Worm (Caenorhabditis elegans) whole organism, L4 larva: ENCODE results near the gene Y97E10AR.4.
A peak's percentile ranks its signal among the peaks of the same experiment; 100 is the strongest.

Experiments used
- D1046.2 ChIP-seq: fragments of 200-800 bp; sonication (Bioruptor generic); IDR thresholded peaks from 2 replicates; pipeline ENCODE4 v1.3.6; 2022; ENCODE audit warnings: missing genetic modification characterization, missing compliant biosample characterization
- F44E2.7 ChIP-seq: fragments of 200-800 bp; sonication (Bioruptor generic); IDR thresholded peaks from 2 replicates; pipeline ENCODE4 v2.1.2; 2022; ENCODE audit warnings: missing genetic modification characterization, missing compliant biosample characterization
- F49E8.2 ChIP-seq: sonication (generic microtip); optimal IDR thresholded peaks from 2 replicates; lab custom pipeline; 2016; ENCODE audit warnings: missing compliant biosample characterization, mild to moderate bottlenecking, missing genetic modification characterization, borderline replicate concordance
- Y5F2A.4 ChIP-seq: fragments of 200-800 bp; sonication (Bioruptor generic); optimal IDR thresholded peaks from 2 replicates; lab custom pipeline; 2018; ENCODE audit warnings: mild to moderate bottlenecking, missing genetic modification characterization, missing compliant biosample characterization
- ZK337.2 ChIP-seq: fragments of 200-800 bp; sonication (Bioruptor generic); IDR thresholded peaks from 2 replicates; pipeline ENCODE4 v1.3.6; 2022; ENCODE audit warnings: missing genetic modification reagents, missing genetic modification characterization, missing compliant biosample characterization
- ZK546.5 ChIP-seq, 2 experiments: sonication (generic microtip); optimal IDR thresholded peaks; 2 replicates each; lab custom pipeline; 2017; ENCODE audit warnings: missing biosample characterization in 2 of 2, missing genetic modification characterization in 2 of 2
- aly-2 ChIP-seq: sonication (generic microtip); optimal IDR thresholded peaks from 2 replicates; lab custom pipeline; 2018; ENCODE audit warnings: missing biosample characterization, missing genetic modification characterization
- ceh-20 ChIP-seq: fragments of 200-800 bp; sonication (Bioruptor generic); IDR thresholded peaks from 2 replicates; pipeline ENCODE4 v1.3.6; 2022; ENCODE audit warnings: missing genetic modification reagents, missing genetic modification characterization, missing compliant biosample characterization
- ces-1 ChIP-seq: fragments of 150-350 bp; sonication (generic microtip); optimal IDR thresholded peaks from 4 replicates; lab custom pipeline; 2014; ENCODE audit warnings: missing biosample characterization, missing genetic modification reagents, missing genetic modification characterization
- cey-2 ChIP-seq: sonication (generic microtip); optimal IDR thresholded peaks from 3 replicates; lab custom pipeline; 2017; ENCODE audit warnings: missing genetic modification characterization, mild to moderate bottlenecking, missing compliant biosample characterization, antibody characterized with exemption, borderline replicate concordance; ENCODE audit not compliant: insufficient read depth
- daf-12 ChIP-seq: fragments of 150-350 bp; optimal IDR thresholded peaks from 2 replicates; lab custom pipeline; 2014; ENCODE audit warnings: missing biosample characterization, missing genetic modification reagents, missing genetic modification characterization
- daf-16 ChIP-seq, 3 experiments: sonication (generic microtip); optimal IDR thresholded peaks; 2 replicates each; lab custom pipeline; 2016 to 2017; ENCODE audit warnings: missing genetic modification characterization in 3 of 3, missing genetic modification reagents in 3 of 3, mild to moderate bottlenecking in 2 of 3, missing compliant biosample characterization in 2 of 3, missing biosample characterization in 1 of 3, moderate library complexity in 1 of 3
- daf-19 ChIP-seq: fragments of 200-800 bp; sonication (Bioruptor generic); conservative IDR thresholded peaks from 2 replicates; pipeline ENCODE4 v1.3.6; 2022; ENCODE audit warnings: missing genetic modification characterization, missing compliant biosample characterization
- dmd-8 ChIP-seq: fragments of 200-800 bp; sonication (Bioruptor generic); IDR thresholded peaks from 2 replicates; pipeline ENCODE4 v1.3.6; 2022; ENCODE audit warnings: missing genetic modification characterization, missing compliant biosample characterization
- dpl-1 ChIP-seq: fragments of 150-350 bp; optimal IDR thresholded peaks from 2 replicates; lab custom pipeline; 2014; ENCODE audit warnings: missing biosample characterization, missing genetic modification reagents, missing genetic modification characterization
- dve-1 ChIP-seq: sonication (generic microtip); optimal IDR thresholded peaks from 2 replicates; lab custom pipeline; 2017; ENCODE audit warnings: antibody characterized with exemption, mild to moderate bottlenecking, missing genetic modification characterization, missing compliant biosample characterization; ENCODE audit not compliant: insufficient read depth
- egl-27 ChIP-seq: sonication (generic microtip); optimal IDR thresholded peaks from 3 replicates; lab custom pipeline; 2017; ENCODE audit warnings: missing biosample characterization, missing genetic modification reagents, missing genetic modification characterization
- hif-1 ChIP-seq, 2 experiments: sonication (generic microtip); optimal IDR thresholded peaks; 2 replicates each; lab custom pipeline; 2016 to 2017; ENCODE audit warnings: missing compliant biosample characterization in 2 of 2, missing genetic modification characterization in 2 of 2, missing genetic modification reagents in 2 of 2, missing genotype in 2 of 2, mild to moderate bottlenecking in 1 of 2
- hlh-11 ChIP-seq: fragments of 200-800 bp; sonication (Bioruptor generic); optimal IDR thresholded peaks from 2 replicates; lab custom pipeline; 2018; ENCODE audit warnings: mild to moderate bottlenecking, missing genetic modification characterization, missing compliant biosample characterization
- hlh-30 ChIP-seq: sonication (generic microtip); optimal IDR thresholded peaks from 2 replicates; lab custom pipeline; 2017; ENCODE audit warnings: antibody characterized with exemption, mild to moderate bottlenecking, missing genetic modification characterization, missing compliant biosample characterization; ENCODE audit not compliant: insufficient read depth
- jun-1 ChIP-seq: fragments of 150-350 bp; optimal IDR thresholded peaks from 2 replicates; lab custom pipeline; 2014; ENCODE audit warnings: missing biosample characterization, missing genetic modification reagents, missing genetic modification characterization
- lim-7 ChIP-seq: fragments of 200-800 bp; sonication (Bioruptor generic); IDR thresholded peaks from 2 replicates; pipeline ENCODE4 v1.3.6; 2022; ENCODE audit warnings: missing genetic modification characterization, missing compliant biosample characterization
- lin-15B ChIP-seq: fragments of 150-350 bp; sonication (generic microtip); optimal IDR thresholded peaks from 3 replicates; lab custom pipeline; 2014; ENCODE audit warnings: missing biosample characterization, missing genetic modification characterization
- lin-38 ChIP-seq: fragments of 200-800 bp; sonication (Bioruptor generic); IDR thresholded peaks from 2 replicates; pipeline ENCODE4 v1.3.6; 2022; ENCODE audit warnings: missing genetic modification reagents, missing genetic modification characterization, missing compliant biosample characterization
- lsy-2 ChIP-seq, 2 experiments: fragments of 150-350 bp in 1 of 2; sonication (generic microtip) in 1 of 2; optimal IDR thresholded peaks; 2 replicates each; lab custom pipeline; 2014 to 2017; ENCODE audit warnings: missing biosample characterization in 2 of 2, missing genetic modification characterization in 2 of 2
- madf-9 ChIP-seq: fragments of 200-800 bp; sonication (Bioruptor generic); conservative IDR thresholded peaks from 2 replicates; pipeline ENCODE4 v1.3.6; 2022; ENCODE audit warnings: missing genetic modification reagents, missing genetic modification characterization, missing compliant biosample characterization
- mdt-29 ChIP-seq: fragments of 200-800 bp; sonication (Bioruptor generic); IDR thresholded peaks from 2 replicates; pipeline ENCODE4 v1.3.6; 2022; ENCODE audit warnings: missing genetic modification reagents, missing genetic modification characterization, missing compliant biosample characterization
- mep-1 ChIP-seq: fragments of 150-350 bp; sonication (generic microtip); optimal IDR thresholded peaks from 3 replicates; lab custom pipeline; 2014; ENCODE audit warnings: missing biosample characterization, missing genetic modification characterization
- mes-2 ChIP-seq: sonication (generic microtip); optimal IDR thresholded peaks from 2 replicates; lab custom pipeline; 2016; ENCODE audit warnings: missing genotype, mild to moderate bottlenecking, missing genetic modification characterization, missing compliant biosample characterization; ENCODE audit not compliant: poor library complexity, severe bottlenecking
- mxl-2 ChIP-seq: fragments of 200-800 bp; sonication (Bioruptor generic); conservative IDR thresholded peaks from 2 replicates; pipeline ENCODE4 v1.3.6; 2022; ENCODE audit warnings: missing genetic modification reagents, missing genetic modification characterization, missing compliant biosample characterization
- mxl-3 ChIP-seq: fragments of 200-800 bp; sonication (Bioruptor generic); optimal IDR thresholded peaks from 2 replicates; lab custom pipeline; 2018; ENCODE audit warnings: mild to moderate bottlenecking, missing genetic modification characterization, missing compliant biosample characterization
- nhr-10 ChIP-seq: fragments of 150-350 bp; optimal IDR thresholded peaks from 2 replicates; lab custom pipeline; 2014; ENCODE audit warnings: missing biosample characterization, missing genetic modification characterization
- nhr-11 ChIP-seq: fragments of 150-350 bp; optimal IDR thresholded peaks from 2 replicates; lab custom pipeline; 2014; ENCODE audit warnings: missing biosample characterization, missing genetic modification characterization
- nhr-237 ChIP-seq: sonication (generic microtip); optimal IDR thresholded peaks from 2 replicates; lab custom pipeline; 2017; ENCODE audit warnings: missing biosample characterization, missing genetic modification characterization
- nhr-25 ChIP-seq: sonication (generic microtip); optimal IDR thresholded peaks from 2 replicates; lab custom pipeline; 2017; ENCODE audit warnings: missing genetic modification characterization, mild to moderate bottlenecking, missing compliant biosample characterization, antibody characterized with exemption, moderate library complexity, borderline replicate concordance; ENCODE audit not compliant: insufficient read depth
- nhr-28 ChIP-seq: fragments of 150-350 bp; optimal IDR thresholded peaks from 2 replicates; lab custom pipeline; 2014; ENCODE audit warnings: missing biosample characterization, missing genetic modification characterization
- nhr-42 ChIP-seq: fragments of 200-800 bp; sonication (Bioruptor generic); IDR thresholded peaks from 2 replicates; pipeline ENCODE4 v1.3.6; 2022; ENCODE audit warnings: missing genetic modification characterization, missing compliant biosample characterization
- nhr-6 ChIP-seq: fragments of 150-350 bp; optimal IDR thresholded peaks from 2 replicates; lab custom pipeline; 2014; ENCODE audit warnings: missing biosample characterization, missing genetic modification characterization
- nhr-77 ChIP-seq: fragments of 150-350 bp; optimal IDR thresholded peaks from 2 replicates; lab custom pipeline; 2014; ENCODE audit warnings: missing biosample characterization, missing genetic modification characterization
- pha-4 ChIP-seq, 2 experiments: fragments of 150-350 bp in 1 of 2; fragments of 200-800 bp in 1 of 2; sonication (Bioruptor generic) in 1 of 2; IDR thresholded peaks in 1 of 2; optimal IDR thresholded peaks in 1 of 2; 2 replicates each; pipeline versions ENCODE4 v1.3.6 to Lab custom; 2014 to 2022; ENCODE audit warnings: missing genetic modification characterization in 2 of 2, missing genetic modification reagents in 2 of 2, missing biosample characterization in 1 of 2, missing compliant biosample characterization in 1 of 2
- php-3 ChIP-seq: fragments of 200-800 bp; sonication (Bioruptor generic); IDR thresholded peaks from 2 replicates; pipeline ENCODE4 v1.3.6; 2022; ENCODE audit warnings: missing genetic modification reagents, missing genetic modification characterization, missing compliant biosample characterization
- pqm-1 ChIP-seq: sonication (generic microtip); optimal IDR thresholded peaks from 2 replicates; lab custom pipeline; 2017; ENCODE audit warnings: missing biosample characterization, missing genetic modification characterization
- unc-62 ChIP-seq, 3 experiments: fragments of 150-350 bp in 1 of 3; sonication (generic microtip); optimal IDR thresholded peaks in 2 of 3; peaks in 1 of 3; 1 replicate in 1 of 3; 2 replicates in 2 of 3; lab custom pipeline; 2014 to 2017; ENCODE audit warnings: missing biosample characterization in 3 of 3, missing genetic modification characterization in 3 of 3, missing genetic modification reagents in 3 of 3, missing genotype in 1 of 3
- zfp-2 ChIP-seq: sonication (generic microtip); optimal IDR thresholded peaks from 2 replicates; lab custom pipeline; 2016; ENCODE audit warnings: mild to moderate bottlenecking, missing genetic modification characterization, missing compliant biosample characterization

The Y97E10AR.4 gene

DNA sequence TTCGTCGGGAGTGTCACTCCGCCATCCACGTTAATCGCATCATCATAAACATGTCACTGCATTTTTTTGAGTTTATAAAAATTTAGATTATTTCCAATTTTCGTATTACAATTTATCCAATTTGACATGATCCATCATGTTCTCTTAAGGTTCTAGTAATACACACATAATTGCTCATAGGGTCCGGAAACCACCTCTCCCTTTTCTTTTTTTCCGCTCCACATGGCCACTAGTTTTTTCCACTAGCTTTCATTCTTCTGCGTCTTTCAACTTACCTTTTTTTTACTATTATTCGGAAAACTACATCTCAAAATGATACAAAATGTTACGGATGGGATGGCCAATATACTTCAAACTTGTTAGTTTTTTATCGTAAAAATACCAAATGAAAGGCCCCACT is 24.2 kb downstream of the Y97E10AR.4 start, which contains the start of gene Y97E10AL.1:
Gene Y97E10AL.1 (plus strand): TSS at position 301 of the 400 bp plus-strand sequence.
- TF ChIP-seq lin-15B (tag; lab: Kevin White, UChicago): no peak
- TF ChIP-seq nhr-25 (tag; lab: Kevin White, UChicago): no peak
- no peak for TF ChIP-seq lim-7 (GFP tag; lab: Robert Waterston, UW)
- TF ChIP-seq cey-2 (tag; lab: Kevin White, UChicago): no peak
- no peak for TF ChIP-seq Y5F2A.4 (GFP tag; lab: Kevin White, UChicago)
- TF ChIP-seq F44E2.7 (GFP tag; lab: Robert Waterston, UW): no peak
- no peak for TF ChIP-seq D1046.2
- no peak for TF ChIP-seq aly-2 (tag; lab: Kevin White, UChicago)

DNA sequence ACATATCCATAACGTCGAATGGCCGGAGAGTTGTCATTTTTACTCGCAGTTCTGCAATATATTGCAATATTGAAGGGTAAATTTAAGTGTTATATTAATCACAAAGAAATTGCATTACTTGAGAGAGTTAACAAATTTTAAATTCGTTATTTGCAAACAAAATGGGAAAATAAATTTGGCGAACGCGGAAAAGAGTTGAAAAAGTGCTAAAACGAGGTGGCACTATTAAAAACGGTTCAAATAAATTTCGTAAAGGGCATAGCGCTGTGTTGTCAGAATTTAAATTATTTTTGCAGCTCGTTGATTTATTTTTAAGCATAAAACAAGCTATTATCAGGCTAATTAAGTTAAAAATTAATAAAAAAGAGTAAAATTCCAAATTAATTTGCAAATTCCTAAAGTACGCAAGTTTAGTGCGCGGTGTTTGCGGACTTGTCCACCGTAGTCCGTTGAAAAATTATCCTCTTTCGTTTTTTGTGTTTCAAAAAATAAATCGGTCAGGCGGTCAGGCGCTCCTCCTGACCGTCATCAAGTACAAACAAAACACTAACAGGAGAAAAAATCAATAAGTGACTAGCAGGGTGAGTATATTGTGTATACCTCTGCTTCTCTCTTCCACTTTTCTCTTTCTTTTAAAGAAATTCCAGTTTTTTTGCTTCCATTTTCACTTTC is 26.5 kb downstream of the Y97E10AR.4 start, which contains the start of the genes natb-1 and abhd-12:
Gene natb-1 (minus strand): TSS at position 51 of the 672 bp plus-strand sequence.
Gene abhd-12 (plus strand): TSS at position 499 of the 672 bp plus-strand sequence.
- TF ChIP-seq hlh-30 (tag; lab: Kevin White, UChicago) (peak; percentile 95), mdt-29 (no peak), dpl-1 (peak; percentile 21), daf-19 (GFP tag; lab: Robert Waterston, UW) (no peak), nhr-77 (peak; percentile 50), pqm-1 (no peak), lsy-2 (tag; optimal IDR thresholded peaks at IDR 0.05; lab: Kevin White, UChicago) (peak; percentile 39 to 96), lin-38 (no peak), pha-4 (GFP tag; IDR thresholded peaks at IDR 0.05; lab: Robert Waterston, UW) (no peak), pha-4 (tag; optimal IDR thresholded peaks at IDR 0.05; lab: Kevin White, UChicago) (peak; percentile 92), unc-62 (GFP tag; optimal IDR thresholded peaks at IDR 0.05 in 1 of 2; lab: Kevin White, UChicago) (no peak), unc-62 (tag; optimal IDR thresholded peaks at IDR 0.05; lab: Kevin White, UChicago) (no peak), dmd-8 (GFP tag; lab: Robert Waterston, UW) (no peak), mep-1 (tag; lab: Kevin White, UChicago) (peak; percentile 41), mxl-3 (GFP tag; lab: Kevin White, UChicago) (peak; percentile 11), mes-2 (tag; lab: Kevin White, UChicago) (peak; percentile 46), nhr-11 (tag; lab: Kevin White, UChicago) (no peak), nhr-28 (tag; lab: Kevin White, UChicago) (peak; percentile 40), D1046.2 (no peak), hlh-11 (tag; lab: Kevin White, UChicago) (peak; percentile 45), dve-1 (tag; lab: Kevin White, UChicago) (peak; percentile 57), nhr-10 (no peak), daf-16 (GFP tag; optimal IDR thresholded peaks at IDR 0.05; lab: Kevin White, UChicago) (no peak), daf-16 (tag; optimal IDR thresholded peaks at IDR 0.05; lab: Kevin White, UChicago) (peak; percentile 56)

ce11 chrV:7980993-7981595 is 28.9 kb downstream of the Y97E10AR.4 start, which contains the start of gene F26D11.1:
Gene F26D11.1 (plus strand): TSS chrV:7981545.
- TF ChIP-seq ZK546.5 (tag; optimal IDR thresholded peaks at IDR 0.05; lab: Kevin White, UChicago) (no peak), nhr-6 (tag; lab: Kevin White, UChicago) (no peak), jun-1 (tag; lab: Kevin White, UChicago) (no peak), F49E8.2 (tag; lab: Kevin White, UChicago) (no peak), nhr-42 (GFP tag; lab: Robert Waterston, UW) (no peak), madf-9 (GFP tag; lab: Robert Waterston, UW) (no peak), nhr-237 (tag; lab: Kevin White, UChicago) (no peak), ceh-20 (no peak), lin-15B (tag; lab: Kevin White, UChicago) (no peak), php-3 (GFP tag; lab: Robert Waterston, UW) (no peak), mes-2 (tag; lab: Kevin White, UChicago) (no peak), mxl-2 (GFP tag; lab: Robert Waterston, UW) (no peak), ces-1 (GFP tag; lab: Kevin White, UChicago) (no peak), ZK337.2 (GFP tag; lab: Robert Waterston, UW) (no peak), egl-27 (tag; lab: Kevin White, UChicago) (no peak), zfp-2 (tag; lab: Kevin White, UChicago) (no peak), hif-1 (tag; optimal IDR thresholded peaks at IDR 0.05; lab: Kevin White, UChicago) (no peak), daf-12 (no peak)
